Fruit fly (Drosophila melanogaster): ENCODE measurements around the gene TotC.

TotC gene

DNA sequence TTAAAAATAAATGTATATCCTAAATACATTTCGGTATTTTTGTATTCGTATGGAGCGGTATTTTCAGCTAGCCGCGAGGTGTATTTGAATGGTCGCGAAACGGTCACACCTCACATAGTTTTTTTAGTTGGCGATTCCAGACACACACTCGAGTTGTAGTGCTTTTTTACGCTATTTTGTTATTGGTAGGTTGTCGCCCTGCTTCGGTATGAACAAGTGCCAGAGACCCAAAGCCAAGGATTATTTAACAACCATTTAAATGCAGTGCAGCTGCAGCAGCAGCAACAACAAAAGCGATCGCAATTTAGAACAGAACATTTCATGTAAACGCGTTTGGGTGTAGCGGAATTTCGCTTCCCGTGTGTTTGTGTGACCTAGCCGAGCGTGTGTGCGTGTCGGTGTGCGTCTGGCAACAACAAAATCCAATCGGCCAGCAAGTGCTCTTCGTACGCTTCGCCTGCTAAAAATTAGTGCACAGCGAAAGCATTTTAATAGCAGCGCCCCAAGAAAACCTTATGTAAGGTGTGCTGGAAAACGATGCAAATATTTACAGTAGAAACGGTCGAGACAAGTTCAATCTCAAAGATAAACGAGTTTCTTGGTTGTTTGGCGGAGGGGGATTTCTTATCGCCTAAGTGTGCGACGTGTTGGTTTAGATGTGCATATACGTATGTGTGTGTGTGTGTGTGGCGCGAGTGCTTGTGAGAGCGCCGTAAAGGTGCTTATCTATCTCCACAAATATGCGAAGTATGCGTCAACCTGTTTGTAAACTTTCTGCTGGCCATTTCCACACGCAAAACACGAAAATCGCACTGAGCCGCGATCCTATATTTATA lies 39.9 kb upstream of the TotC start, which contains the start of gene Synd (continued):
- TF ChIP-seq CG11398 (GFP tag; optimal IDR thresholded peaks at IDR 0.05): peak; percentile 4
- peak; percentile 14 for TF ChIP-seq run (tag; optimal IDR thresholded peaks at IDR 0.05)
- no peak for TF ChIP-seq yki (optimal IDR thresholded peaks at IDR 0.05)
- no peak for TF ChIP-seq CG7839 (tag; optimal IDR thresholded peaks at IDR 0.05)
- no peak for TF ChIP-seq phol (tag; optimal IDR thresholded peaks at IDR 0.05)
- TF ChIP-seq sens-2 (GFP tag; IDR thresholded peaks at IDR 0.05): no peak
- TF ChIP-seq shn (GFP tag; optimal IDR thresholded peaks at IDR 0.05): no peak
- TF ChIP-seq CG15514 (GFP tag; optimal IDR thresholded peaks at IDR 0.05): peak; percentile 25
- no peak for TF ChIP-seq CG9437 (GFP tag; optimal IDR thresholded peaks at IDR 0.05)
- TF ChIP-seq onecut (GFP tag; IDR thresholded peaks at IDR 0.05): no peak
- TF ChIP-seq cato (GFP tag; optimal IDR thresholded peaks at IDR 0.05; ENCODE audit: borderline replicate concordance): no peak
- no peak for TF ChIP-seq ems (GFP tag; optimal IDR thresholded peaks at IDR 0.05)
- no peak for TF ChIP-seq slou (GFP tag; optimal IDR thresholded peaks at IDR 0.05)
- TF ChIP-seq dm (GFP tag; optimal IDR thresholded peaks at IDR 0.05): no peak
- TF ChIP-seq CG10274 (GFP tag; optimal IDR thresholded peaks at IDR 0.05): peak; percentile 97
- no peak for TF ChIP-seq odd (GFP tag; optimal IDR thresholded peaks at IDR 0.05)
- TF ChIP-seq CG17802 (tag; optimal IDR thresholded peaks at IDR 0.05): no peak
- TF ChIP-seq dysf (GFP tag; IDR thresholded peaks at IDR 0.05): peak; percentile 35; the same call in 1 of the 3 replicates
- TF ChIP-seq CG3281 (GFP tag; optimal IDR thresholded peaks at IDR 0.05): peak; percentile 34
- no peak for TF ChIP-seq CG6791 (GFP tag; IDR thresholded peaks at IDR 0.05; ENCODE audit: partially characterized antibody)
- no peak for TF ChIP-seq CG3847 (GFP tag; IDR thresholded peaks at IDR 0.05)
- peak in 1 of 2 experiments; percentile 28 for TF ChIP-seq insv (GFP tag; optimal IDR thresholded peaks at IDR 0.05)
- TF ChIP-seq CG3995 (GFP tag; optimal IDR thresholded peaks at IDR 0.05): peak; percentile 23
- TF ChIP-seq Oaz (GFP tag; IDR thresholded peaks at IDR 0.05): no peak
- TF ChIP-seq Hmx (GFP tag; optimal IDR thresholded peaks at IDR 0.05): no peak
- TF ChIP-seq CG11456 (GFP tag; IDR thresholded peaks at IDR 0.05): no peak
- no peak for TF ChIP-seq gt (GFP tag; IDR thresholded peaks at IDR 0.05)
- 0 out of 2 replicates have a peak, but pooled peaks have one; percentile 16 for TF ChIP-seq Drgx (GFP tag; IDR thresholded peaks at IDR 0.05)
- no peak for TF ChIP-seq usp (GFP tag; optimal IDR thresholded peaks at IDR 0.05)
- no peak for TF ChIP-seq mld (GFP tag; IDR thresholded peaks at IDR 0.05; ENCODE audit: partially characterized antibody)
- TF ChIP-seq bbx (GFP tag; IDR thresholded peaks at IDR 0.05; ENCODE audit: partially characterized antibody): no peak
- TF ChIP-seq exex (tag; optimal IDR thresholded peaks at IDR 0.05): peak; percentile 39
- peak; percentile 2 for TF ChIP-seq B-H2 (GFP tag; optimal IDR thresholded peaks at IDR 0.05)
- no peak for TF ChIP-seq CG7271 (tag; optimal IDR thresholded peaks at IDR 0.05)
- TF ChIP-seq Poxn (GFP tag; IDR thresholded peaks at IDR 0.05): no peak
- TF ChIP-seq dmrt99B (tag; optimal IDR thresholded peaks at IDR 0.05): no peak
- no peak for TF ChIP-seq CG4328 (GFP tag; optimal IDR thresholded peaks at IDR 0.05)
- peak; percentile 9 for TF ChIP-seq scrt (GFP tag; optimal IDR thresholded peaks at IDR 0.05)
- TF ChIP-seq CG8359 (GFP tag; optimal IDR thresholded peaks at IDR 0.05; ENCODE audit: borderline replicate concordance): no peak
- no peak for TF ChIP-seq CG2116 (GFP tag; optimal IDR thresholded peaks at IDR 0.05)
- peak; percentile 45 for TF ChIP-seq CG13287 (GFP tag; IDR thresholded peaks at IDR 0.05; ENCODE audit: partially characterized antibody)
- no peak for TF ChIP-seq bigmax (GFP tag; optimal IDR thresholded peaks at IDR 0.05)
- peak in 1 of 3 experiments; percentile 81 for TF ChIP-seq lola (GFP tag; optimal IDR thresholded peaks at IDR 0.05)
- no peak for TF ChIP-seq NfI (GFP tag; optimal IDR thresholded peaks at IDR 0.05)
- TF ChIP-seq Hr3 (GFP tag; optimal IDR thresholded peaks at IDR 0.05): no peak
- peak; percentile 22 for TF ChIP-seq D19A (tag; optimal IDR thresholded peaks at IDR 0.05)
- TF ChIP-seq NC2β (GFP tag; optimal IDR thresholded peaks at IDR 0.05): no peak

All from whole organism, embryonic.